In the genomic region with DNA sequence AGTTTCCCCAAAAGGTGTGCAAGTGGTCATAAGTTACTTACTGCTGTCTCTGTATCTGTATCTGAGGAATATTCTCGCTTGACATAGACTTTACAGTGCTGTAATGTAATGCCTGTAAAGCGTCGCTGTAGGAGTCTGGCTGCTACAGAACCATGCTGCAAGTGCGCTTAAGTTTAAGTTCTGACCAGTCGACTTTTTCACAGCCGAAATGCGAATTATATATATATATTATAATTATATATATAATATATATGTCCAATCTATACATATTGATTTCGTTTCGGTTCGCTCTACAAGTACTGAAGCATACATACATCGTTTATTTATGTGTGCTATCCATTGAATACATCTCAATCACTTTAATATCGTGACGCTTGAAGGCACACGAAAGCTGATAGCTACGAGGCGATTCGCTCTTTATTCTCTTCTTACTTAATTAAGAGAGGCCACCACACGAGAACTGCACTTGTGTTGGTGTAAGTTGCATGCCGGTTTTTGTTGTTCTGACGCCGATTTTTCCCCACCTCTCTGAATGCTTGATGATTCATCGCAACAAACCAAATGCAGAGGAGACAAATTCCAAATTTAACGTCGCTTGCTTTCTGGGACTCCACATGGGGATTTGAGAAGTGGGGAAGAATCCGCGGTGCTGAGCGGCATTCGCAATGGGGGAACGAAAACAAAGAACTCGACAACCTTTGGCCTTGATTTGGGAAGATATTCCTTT, we compare ENCODE assay signal across 1 fruit fly cellular context.
A peak's percentile ranks its signal among the peaks of the same experiment; 100 is the strongest.
TF ChIP-seq lines count a peak whose summit lies in the region.

No protein-coding gene starts in this region.

TF ChIP-seq in whole organism, embryonic, 481 proteins besides CTCF, POLR2A, EP300 and RAD21 (continued from another document and continues in another):
- TF ChIP-seq Hr78 (GFP tag; optimal IDR thresholded peaks at IDR 0.05; lab: Kevin White, UChicago) (peak in 1 of 2 experiments; percentile 36), CG3838 (GFP tag; optimal IDR thresholded peaks at IDR 0.05; lab: Kevin White, UChicago) (no peak), Ets65A (GFP tag; lab: Kevin White, UChicago) (peak; percentile 75), CG8924 (tag; optimal IDR thresholded peaks at IDR 0.05; lab: Kevin White, UChicago) (peak; percentile 8), gsb-n (tag; optimal IDR thresholded peaks at IDR 0.05; lab: Kevin White, UChicago) (peak; percentile 16), CG30020 (tag; optimal IDR thresholded peaks at IDR 0.05; lab: Kevin White, UChicago) (peak; percentile 11), CG5245 (GFP tag; optimal IDR thresholded peaks at IDR 0.05; lab: Kevin White, UChicago) (no peak), mirr (GFP tag; optimal IDR thresholded peaks at IDR 0.05; lab: Kevin White, UChicago) (no peak), CG12659 (GFP tag; optimal IDR thresholded peaks at IDR 0.05; lab: Kevin White, UChicago) (peak; percentile 76), stwl (tag; optimal IDR thresholded peaks at IDR 0.05; lab: Kevin White, UChicago) (peak; percentile 80), CG30403 (GFP tag; optimal IDR thresholded peaks at IDR 0.05; lab: Kevin White, UChicago) (no peak), Ptx1 (GFP tag; IDR thresholded peaks at IDR 0.05; lab: Robert Waterston, UW) (no peak), sens-2 (GFP tag; IDR thresholded peaks at IDR 0.05; lab: Robert Waterston, UW) (no peak), CG2678 (tag; optimal IDR thresholded peaks at IDR 0.05; lab: Kevin White, UChicago) (no peak), BtbVII (GFP tag; optimal IDR thresholded peaks at IDR 0.05; lab: Kevin White, UChicago) (no peak), klu (GFP tag; IDR thresholded peaks at IDR 0.05; lab: Robert Waterston, UW) (no peak), CG13296 (GFP tag; optimal IDR thresholded peaks at IDR 0.05; lab: Kevin White, UChicago) (no peak), NFAT (GFP tag; IDR thresholded peaks at IDR 0.05; lab: Robert Waterston, UW) (no peak), CG18262 (tag; optimal IDR thresholded peaks at IDR 0.05; lab: Kevin White, UChicago) (peak; percentile 2), ro (GFP tag; IDR thresholded peaks at IDR 0.05; lab: Robert Waterston, UW) (no peak), sr (GFP tag; IDR thresholded peaks at IDR 0.05; lab: Robert Waterston, UW) (no peak), dpn (GFP tag; optimal IDR thresholded peaks at IDR 0.05; lab: Kevin White, UChicago) (no peak), kay (GFP tag; optimal IDR thresholded peaks at IDR 0.05; lab: Kevin White, UChicago) (peak; percentile 48), CG10431 (GFP tag; optimal IDR thresholded peaks at IDR 0.05; lab: Kevin White, UChicago) (peak; percentile 37), CG33557 (GFP tag; optimal IDR thresholded peaks at IDR 0.05; lab: Kevin White, UChicago) (peak; percentile 49), CG14860 (GFP tag; IDR thresholded peaks at IDR 0.05; lab: Robert Waterston, UW; ENCODE audit: partially characterized antibody) (no peak), otp (GFP tag; IDR thresholded peaks at IDR 0.05; lab: Robert Waterston, UW) (no peak), tio (GFP tag; optimal IDR thresholded peaks at IDR 0.05; lab: Kevin White, UChicago) (no peak), trh (GFP tag; optimal IDR thresholded peaks at IDR 0.05; lab: Kevin White, UChicago) (no peak), tap (tag; optimal IDR thresholded peaks at IDR 0.05; lab: Kevin White, UChicago) (peak; percentile 19), Scr (GFP tag; IDR thresholded peaks at IDR 0.05; lab: Robert Waterston, UW; ENCODE audit: partially characterized antibody) (0 out of 2 replicates have a peak, but pooled peaks have one; percentile 23), ind (GFP tag; optimal IDR thresholded peaks at IDR 0.05; lab: Kevin White, UChicago) (no peak), Blimp-1 (GFP tag; optimal IDR thresholded peaks at IDR 0.05; lab: Kevin White, UChicago) (no peak), CG3847 (GFP tag; IDR thresholded peaks at IDR 0.05; lab: Robert Waterston, UW) (no peak), CG14710 (tag; optimal IDR thresholded peaks at IDR 0.05; lab: Kevin White, UChicago) (peak; percentile 24), lola (GFP tag; optimal IDR thresholded peaks at IDR 0.05; lab: Kevin White, UChicago) (peak in 2 of 3 experiments; percentile 7 to 19), CG8281 (tag; optimal IDR thresholded peaks at IDR 0.05; lab: Kevin White, UChicago) (no peak), CG11560 (tag; IDR thresholded peaks at IDR 0.05; lab: Robert Waterston, UW) (no peak), jigr1 (GFP tag; IDR thresholded peaks at IDR 0.05; lab: Robert Waterston, UW) (no peak), CrebB (tag; optimal IDR thresholded peaks at IDR 0.05; lab: Kevin White, UChicago) (no peak), CG31388 (GFP tag; optimal IDR thresholded peaks at IDR 0.05; lab: Kevin White, UChicago) (no peak), NC2α (GFP tag; optimal IDR thresholded peaks at IDR 0.05; lab: Kevin White, UChicago) (no peak), yki (optimal IDR thresholded peaks at IDR 0.05; lab: Kevin White, UChicago) (peak; percentile 18), Nf-YC (tag; optimal IDR thresholded peaks at IDR 0.05; lab: Kevin White, UChicago) (peak; percentile 35), CG17612 (GFP tag; IDR thresholded peaks at IDR 0.05; lab: Robert Waterston, UW) (no peak), pfk (GFP tag; optimal IDR thresholded peaks at IDR 0.05; lab: Kevin White, UChicago) (no peak), CG10147 (GFP tag; optimal IDR thresholded peaks at IDR 0.05; lab: Kevin White, UChicago) (no peak), CG7556 (GFP tag; optimal IDR thresholded peaks at IDR 0.05; lab: Kevin White, UChicago) (no peak), sisA (GFP tag; IDR thresholded peaks at IDR 0.05; lab: Robert Waterston, UW) (no peak), HLH3B (GFP tag; IDR thresholded peaks at IDR 0.05; lab: Robert Waterston, UW) (no peak), Gsc (GFP tag; IDR thresholded peaks at IDR 0.05; lab: Robert Waterston, UW) (no peak), D19A (tag; optimal IDR thresholded peaks at IDR 0.05; lab: Kevin White, UChicago) (peak; percentile 44), CG16813 (GFP tag; IDR thresholded peaks at IDR 0.05; lab: Robert Waterston, UW; ENCODE audit: partially characterized antibody) (0 out of 3 replicates have a peak, but pooled peaks have one; percentile 17), CG6272 (GFP tag; IDR thresholded peaks at IDR 0.05; lab: Robert Waterston, UW) (no peak), CG9727 (GFP tag; optimal IDR thresholded peaks at IDR 0.05; lab: Kevin White, UChicago) (no peak), CG18476 (GFP tag; optimal IDR thresholded peaks at IDR 0.05; lab: Kevin White, UChicago) (no peak), sob (GFP tag; IDR thresholded peaks at IDR 0.05; lab: Robert Waterston, UW) (no peak), ara (GFP tag; IDR thresholded peaks at IDR 0.05; lab: Robert Waterston, UW) (no peak), CG4424 (GFP tag; optimal IDR thresholded peaks at IDR 0.05; lab: Kevin White, UChicago) (no peak), CG17361 (GFP tag; IDR thresholded peaks at IDR 0.05; lab: Robert Waterston, UW) (peak; percentile 29; the same call in 1 of the 3 replicates), lmd (GFP tag; IDR thresholded peaks at IDR 0.05; lab: Robert Waterston, UW) (no peak), CG7372 (GFP tag; IDR thresholded peaks at IDR 0.05; lab: Robert Waterston, UW) (no peak), ase (GFP tag; IDR thresholded peaks at IDR 0.05; lab: Robert Waterston, UW) (no peak), lbe (GFP tag; optimal IDR thresholded peaks at IDR 0.05; lab: Kevin White, UChicago) (no peak), jing (GFP tag; optimal IDR thresholded peaks at IDR 0.05; lab: Kevin White, UChicago) (no peak), CG3995 (GFP tag; optimal IDR thresholded peaks at IDR 0.05; lab: Kevin White, UChicago) (peak; percentile 11), CG14441 (GFP tag; IDR thresholded peaks at IDR 0.05; lab: Robert Waterston, UW) (no peak), CG2129 (GFP tag; IDR thresholded peaks at IDR 0.05; lab: Robert Waterston, UW; ENCODE audit: partially characterized antibody) (no peak), CG7786 (GFP tag; optimal IDR thresholded peaks at IDR 0.05; lab: Kevin White, UChicago) (no peak), Gug (GFP tag; IDR thresholded peaks at IDR 0.05; lab: Robert Waterston, UW) (no peak), lov (optimal IDR thresholded peaks at IDR 0.05; lab: Kevin White, UChicago) (no peak), lov (GFP tag; IDR thresholded peaks at IDR 0.05; lab: Robert Waterston, UW) (no peak), CG17385 (GFP tag; optimal IDR thresholded peaks at IDR 0.05; lab: Kevin White, UChicago) (peak; percentile 40), tgo (GFP tag; IDR thresholded peaks at IDR 0.05; lab: Robert Waterston, UW) (no peak), CG32532 (GFP tag; IDR thresholded peaks at IDR 0.05; lab: Robert Waterston, UW) (no peak), Spps (tag; optimal IDR thresholded peaks at IDR 0.05; lab: Kevin White, UChicago) (no peak), crol (GFP tag; IDR thresholded peaks at IDR 0.05; lab: Robert Waterston, UW) (peak; percentile 79), CG11723 (GFP tag; optimal IDR thresholded peaks at IDR 0.05; lab: Kevin White, UChicago) (no peak), HLHmδ (GFP tag; optimal IDR thresholded peaks at IDR 0.05; lab: Kevin White, UChicago) (no peak), cad (GFP tag; optimal IDR thresholded peaks at IDR 0.05; lab: Kevin White, UChicago) (no peak), Mrtf (GFP tag; IDR thresholded peaks at IDR 0.05; lab: Robert Waterston, UW) (no peak), CG6791 (GFP tag; IDR thresholded peaks at IDR 0.05; lab: Robert Waterston, UW; ENCODE audit: partially characterized antibody) (no peak), Fer1 (GFP tag; optimal IDR thresholded peaks at IDR 0.05; lab: Kevin White, UChicago) (no peak), chn (GFP tag; optimal IDR thresholded peaks at IDR 0.05; lab: Kevin White, UChicago) (no peak), CG18011 (GFP tag; optimal IDR thresholded peaks at IDR 0.05; lab: Kevin White, UChicago) (peak; percentile 99), CG17359 (tag; optimal IDR thresholded peaks at IDR 0.05; lab: Kevin White, UChicago) (no peak), Stat92E (GFP tag; optimal IDR thresholded peaks at IDR 0.05; lab: Kevin White, UChicago) (peak in 1 of 3 experiments; percentile 50), CG10209 (GFP tag; optimal IDR thresholded peaks at IDR 0.05; lab: Kevin White, UChicago) (no peak), CG15269 (tag; optimal IDR thresholded peaks at IDR 0.05; lab: Kevin White, UChicago) (peak; percentile 40), CG9876 (GFP tag; optimal IDR thresholded peaks at IDR 0.05; lab: Kevin White, UChicago) (no peak), CG15073 (GFP tag; optimal IDR thresholded peaks at IDR 0.05; lab: Kevin White, UChicago) (no peak), CG42726 (GFP tag; IDR thresholded peaks at IDR 0.05; lab: Robert Waterston, UW; ENCODE audit: partially characterized antibody) (no peak), CG11456 (GFP tag; IDR thresholded peaks at IDR 0.05; lab: Robert Waterston, UW) (no peak), NfI (GFP tag; optimal IDR thresholded peaks at IDR 0.05; lab: Kevin White, UChicago) (peak; percentile 38), Bdp1 (GFP tag; optimal IDR thresholded peaks at IDR 0.05; lab: Kevin White, UChicago) (no peak), PHDP (tag; optimal IDR thresholded peaks at IDR 0.05; lab: Kevin White, UChicago) (peak; percentile 36), CG11093 (GFP tag; IDR thresholded peaks at IDR 0.05; lab: Robert Waterston, UW) (no peak), Lim3 (GFP tag; IDR thresholded peaks at IDR 0.05; lab: Robert Waterston, UW) (no peak), Doc3 (GFP tag; IDR thresholded peaks at IDR 0.05; lab: Robert Waterston, UW; ENCODE audit: partially characterized antibody) (no peak), CG13775 (GFP tag; optimal IDR thresholded peaks at IDR 0.05; lab: Kevin White, UChicago) (peak; percentile 37), chif (GFP tag; optimal IDR thresholded peaks at IDR 0.05; lab: Kevin White, UChicago) (no peak), Dp (GFP tag; optimal IDR thresholded peaks at IDR 0.05; lab: Kevin White, UChicago) (peak; percentile 73), CG6813 (GFP tag; optimal IDR thresholded peaks at IDR 0.05; lab: Kevin White, UChicago) (no peak), CG8388 (GFP tag; optimal IDR thresholded peaks at IDR 0.05; lab: Kevin White, UChicago) (peak; percentile 18), HmgD (GFP tag; optimal IDR thresholded peaks at IDR 0.05; lab: Kevin White, UChicago) (no peak), lilli (GFP tag; optimal IDR thresholded peaks at IDR 0.05; lab: Kevin White, UChicago) (no peak), CG14965 (GFP tag; optimal IDR thresholded peaks at IDR 0.05; lab: Kevin White, UChicago; ENCODE audit: borderline replicate concordance) (no peak), Hmx (GFP tag; optimal IDR thresholded peaks at IDR 0.05; lab: Kevin White, UChicago) (no peak), CG4854 (GFP tag; optimal IDR thresholded peaks at IDR 0.05; lab: Kevin White, UChicago) (no peak), hbn (GFP tag; IDR thresholded peaks at IDR 0.05; lab: Robert Waterston, UW; ENCODE audit: partially characterized antibody) (no peak), CG13894 (tag; optimal IDR thresholded peaks at IDR 0.05; lab: Kevin White, UChicago) (no peak), CG11504 (tag; optimal IDR thresholded peaks at IDR 0.05; lab: Kevin White, UChicago) (peak; percentile 27), CG7745 (tag; optimal IDR thresholded peaks at IDR 0.05; lab: Kevin White, UChicago) (no peak), seq (GFP tag; IDR thresholded peaks at IDR 0.05; lab: Robert Waterston, UW) (no peak), pum (GFP tag; optimal IDR thresholded peaks at IDR 0.05; lab: Kevin White, UChicago) (no peak), CG12219 (GFP tag; optimal IDR thresholded peaks at IDR 0.05; lab: Kevin White, UChicago) (no peak), schlank (tag; optimal IDR thresholded peaks at IDR 0.05; lab: Kevin White, UChicago) (no peak), luna (GFP tag; optimal IDR thresholded peaks at IDR 0.05; lab: Kevin White, UChicago) (no peak), az2 (GFP tag; optimal IDR thresholded peaks at IDR 0.05; lab: Kevin White, UChicago) (no peak), CG12104 (GFP tag; optimal IDR thresholded peaks at IDR 0.05; lab: Kevin White, UChicago) (no peak), CG4820 (GFP tag; optimal IDR thresholded peaks at IDR 0.05; lab: Kevin White, UChicago) (no peak), CG12769 (tag; optimal IDR thresholded peaks at IDR 0.05; lab: Kevin White, UChicago) (no peak), wor (GFP tag; IDR thresholded peaks at IDR 0.05; lab: Robert Waterston, UW) (no peak), Six4 (GFP tag; optimal IDR thresholded peaks at IDR 0.05; lab: Kevin White, UChicago) (no peak), Adf1 (GFP tag; IDR thresholded peaks at IDR 0.05; lab: Robert Waterston, UW) (no peak), gce (GFP tag; IDR thresholded peaks at IDR 0.05; lab: Robert Waterston, UW) (no peak), CG8478 (optimal IDR thresholded peaks at IDR 0.05; lab: Kevin White, UChicago) (no peak), CG6854 (GFP tag; optimal IDR thresholded peaks at IDR 0.05; lab: Kevin White, UChicago) (no peak)
